Worm (Caenorhabditis elegans) whole organism, L1 larva: ENCODE results near the gene B0281.3.

ENCODE experiments used
- alr-1 ChIP-seq: fragments of 200-800 bp; sonication (Bioruptor generic); optimal IDR thresholded peaks from 2 replicates; lab custom pipeline; 2018; ENCODE audit warnings: borderline replicate concordance, mild to moderate bottlenecking, missing genetic modification characterization, missing compliant biosample characterization
- elt-3 ChIP-seq, 6 experiments: fragments of 150-350 bp in 1 of 6; sonication (generic microtip); optimal IDR thresholded peaks; 2 replicates each; lab custom pipeline; 2017 to 2018; ENCODE audit warnings: missing biosample characterization in 6 of 6, missing genetic modification characterization in 6 of 6, inconsistent platforms in 1 of 6
- ets-5 ChIP-seq: fragments of 200-800 bp; sonication (Bioruptor generic); IDR thresholded peaks from 2 replicates; pipeline ENCODE4 v1.3.6; 2022; ENCODE audit warnings: missing genetic modification characterization, missing compliant biosample characterization
- irx-1 ChIP-seq: sonication (generic microtip); optimal IDR thresholded peaks from 2 replicates; lab custom pipeline; 2016; ENCODE audit warnings: missing genetic modification characterization, missing compliant biosample characterization
- lin-13 ChIP-seq: fragments of 150-350 bp; optimal IDR thresholded peaks from 2 replicates; lab custom pipeline; 2014; ENCODE audit warnings: missing biosample characterization, missing genetic modification reagents, missing genetic modification characterization
- lsy-2 ChIP-seq, 2 experiments: fragments of 150-350 bp; optimal IDR thresholded peaks; 2 replicates each; lab custom pipeline; 2014; ENCODE audit warnings: missing biosample characterization in 2 of 2, missing genetic modification characterization in 2 of 2
- mdl-1 ChIP-seq, 2 experiments: fragments of 150-350 bp; optimal IDR thresholded peaks; 2 replicates each; lab custom pipeline; 2014 to 2017; ENCODE audit warnings: missing biosample characterization in 2 of 2, missing genetic modification characterization in 2 of 2, inconsistent platforms in 1 of 2
- nhr-12 ChIP-seq: sonication (generic microtip); optimal IDR thresholded peaks from 2 replicates; lab custom pipeline; 2017; ENCODE audit warnings: missing biosample characterization, missing genetic modification characterization
- nhr-19 ChIP-seq: fragments of 200-800 bp; sonication (Bioruptor generic); conservative IDR thresholded peaks from 2 replicates; pipeline ENCODE4 v1.3.6; 2022; ENCODE audit warnings: missing genetic modification characterization, missing compliant biosample characterization
- nhr-85 ChIP-seq: sonication (generic microtip); peaks from one replicate; lab custom pipeline; 2016; ENCODE audit warnings: missing genetic modification characterization, inconsistent platforms, missing compliant biosample characterization
- rnt-1 ChIP-seq: sonication (generic microtip); optimal IDR thresholded peaks from 2 replicates; lab custom pipeline; 2016; ENCODE audit warnings: mild to moderate bottlenecking, missing genetic modification characterization, moderate library complexity, missing compliant biosample characterization
- xbp-1 ChIP-seq: sonication (generic microtip); optimal IDR thresholded peaks from 2 replicates; lab custom pipeline; 2016; ENCODE audit warnings: missing genetic modification characterization, missing compliant biosample characterization
- ztf-4 ChIP-seq: fragments of 150-350 bp; optimal IDR thresholded peaks from 2 replicates; lab custom pipeline; 2014; ENCODE audit warnings: missing biosample characterization, missing genetic modification characterization

DNA sequence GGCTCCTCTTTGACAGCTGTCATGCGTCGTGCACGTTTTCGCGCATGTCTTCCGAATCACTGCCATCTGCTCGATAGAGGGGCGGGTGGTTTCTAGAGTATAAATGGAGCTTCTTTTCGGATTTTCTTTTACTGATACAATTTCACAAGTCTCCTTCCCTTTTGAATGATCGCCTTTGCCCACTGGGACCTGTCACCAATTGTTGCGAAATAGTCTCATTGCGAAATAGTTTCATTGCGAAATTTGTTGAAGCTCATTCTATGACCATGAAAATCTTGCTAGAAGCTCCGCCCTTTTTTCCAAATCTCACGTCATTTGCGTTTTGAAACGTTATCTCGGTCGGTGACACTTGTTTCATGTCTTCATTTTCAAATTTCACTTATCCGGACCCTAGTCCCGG, 17.4 kb upstream of the B0281.3 start:
- TF ChIP-seq nhr-19, result no peak
- TF ChIP-seq mdl-1 (tag; optimal IDR thresholded peaks at IDR 0.05; lab: Kevin White, UChicago), result no peak
- no peak for TF ChIP-seq nhr-12
- TF ChIP-seq elt-3 (tag; optimal IDR thresholded peaks at IDR 0.05; lab: Kevin White, UChicago), result no peak
- TF ChIP-seq xbp-1, result no peak
- no peak for TF ChIP-seq alr-1 (tag; lab: Kevin White, UChicago)
- TF ChIP-seq ets-5 (GFP tag; lab: Robert Waterston, UW), result no peak
- TF ChIP-seq rnt-1, result no peak
- TF ChIP-seq lsy-2 (tag; optimal IDR thresholded peaks at IDR 0.05; lab: Kevin White, UChicago), result peak in 1 of 2 experiments; percentile 10
- no peak for TF ChIP-seq irx-1 (tag; lab: Kevin White, UChicago)
- no peak for TF ChIP-seq nhr-85
- no peak for TF ChIP-seq lin-13 (GFP tag; lab: Kevin White, UChicago)
- TF ChIP-seq ztf-4, result no peak
